Fruit fly (Drosophila melanogaster) Kc167 (cell line): ENCODE data around the gene Dus4.

Experiments used
- Myc ChIP-seq: fragments of >200 bp; optimal IDR thresholded peaks from 2 replicates; lab custom pipeline; 2017; ENCODE audit warnings: missing external identifiers
- Sin3A ChIP-seq: fragments of >200 bp; optimal IDR thresholded peaks from 2 replicates; lab custom pipeline; 2018; ENCODE audit warnings: missing external identifiers
- h ChIP-seq: fragments of >200 bp; optimal IDR thresholded peaks from 3 replicates; lab custom pipeline; 2018; ENCODE audit warnings: missing external identifiers
- insv ChIP-seq: fragments of >200 bp; optimal IDR thresholded peaks from 3 replicates; lab custom pipeline; 2018; ENCODE audit warnings: missing external identifiers
- psq ChIP-seq: fragments of >200 bp; optimal IDR thresholded peaks from 2 replicates; lab custom pipeline; 2017; ENCODE audit warnings: missing external identifiers

DNA sequence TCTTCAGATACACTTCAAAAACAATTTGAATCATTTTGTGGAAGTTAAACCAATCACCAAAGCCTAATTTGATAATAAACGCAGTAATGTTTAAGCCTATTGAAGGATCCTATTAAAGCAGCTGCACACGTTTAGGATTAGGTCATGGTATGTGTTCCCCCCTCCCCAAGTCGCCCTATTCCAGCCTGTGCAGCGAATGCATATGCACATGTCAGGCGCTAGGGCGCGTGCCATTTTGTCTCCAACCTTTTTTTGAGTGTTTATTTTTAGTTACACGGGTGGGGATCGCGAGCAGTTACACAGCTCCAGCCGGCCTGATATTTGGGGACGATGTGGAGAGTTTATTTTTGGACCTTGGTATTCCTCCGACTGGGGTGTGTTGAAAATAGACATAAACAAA, 26.1 kb upstream of the Dus4 start:
- TF ChIP-seq psq (lab: Kevin White, UChicago) = no peak
- no peak for TF ChIP-seq Myc (lab: Kevin White, UChicago)
- no peak for TF ChIP-seq h
- no peak for TF ChIP-seq Sin3A (lab: Kevin White, UChicago)
- TF ChIP-seq insv = no peak
